Fruit fly (Drosophila melanogaster): Measurements from ENCODE around the gene nan.

Gene nan

DNA sequence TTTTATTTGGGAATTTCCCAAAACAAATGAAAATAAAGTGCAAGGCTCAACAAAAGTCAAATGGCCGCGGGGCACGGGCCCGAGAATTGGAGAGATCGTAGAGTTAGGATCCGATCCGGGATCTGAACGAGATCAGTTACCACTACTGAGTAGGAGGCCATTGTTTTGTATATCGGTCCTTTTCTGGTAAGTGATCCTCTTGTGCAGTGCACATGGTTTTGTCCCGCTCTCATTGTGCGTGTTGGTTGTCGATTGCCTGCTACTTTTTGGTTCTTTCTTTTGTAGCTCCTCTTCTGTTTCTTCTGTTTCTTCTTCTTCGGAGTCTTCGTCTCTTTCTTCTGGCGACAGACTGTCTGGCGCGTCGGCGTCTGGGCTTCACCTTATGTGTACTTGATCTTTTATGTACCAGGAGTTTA, 39.3 kb downstream of the nan start:
- TF ChIP-seq CG17806 (tag; optimal IDR thresholded peaks at IDR 0.05) (no peak), CG34367 (tag; optimal IDR thresholded peaks at IDR 0.05) (no peak), Pif1A (GFP tag; optimal IDR thresholded peaks at IDR 0.05) (no peak), CG13204 (GFP tag; optimal IDR thresholded peaks at IDR 0.05) (no peak), rn (GFP tag; IDR thresholded peaks at IDR 0.05) (no peak), CG4496 (GFP tag; IDR thresholded peaks at IDR 0.05) (no peak), fd96Ca (GFP tag; IDR thresholded peaks at IDR 0.05) (no peak)

DNA sequence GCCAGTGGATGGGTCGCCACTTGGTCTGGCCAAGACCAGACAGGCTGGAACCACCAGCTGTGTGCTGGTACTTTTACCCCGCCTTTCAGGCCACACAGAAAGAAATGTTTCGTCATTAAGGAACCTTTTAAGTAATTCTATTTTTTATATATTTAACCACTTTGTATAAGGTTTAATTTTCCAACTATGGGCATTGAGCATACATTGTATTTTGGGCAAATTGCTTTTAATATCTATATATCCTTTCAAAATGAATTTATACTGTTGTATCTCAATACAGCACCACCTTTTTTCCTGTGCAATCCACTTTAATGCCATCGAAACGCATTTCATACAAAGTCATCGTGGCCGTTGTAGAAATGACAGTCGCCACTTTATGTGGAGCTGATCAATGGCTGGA, 43.1 kb downstream of the nan start:
- no peak for TF ChIP-seq EcR (GFP tag; optimal IDR thresholded peaks at IDR 0.05)
- TF ChIP-seq Pif1A (GFP tag; optimal IDR thresholded peaks at IDR 0.05) = peak; percentile 51
- TF ChIP-seq gl (tag; optimal IDR thresholded peaks at IDR 0.05) = no peak
- TF ChIP-seq CG9948 (tag; optimal IDR thresholded peaks at IDR 0.05) = peak; percentile 62
- no peak for TF ChIP-seq Ets98B (GFP tag; IDR thresholded peaks at IDR 0.05)
- peak; percentile 73 for TF ChIP-seq CG8159 (tag; optimal IDR thresholded peaks at IDR 0.05)
- TF ChIP-seq CG15710 (tag; optimal IDR thresholded peaks at IDR 0.05) = peak; percentile 53
- TF ChIP-seq rn (GFP tag; IDR thresholded peaks at IDR 0.05) = no peak
- TF ChIP-seq CG4496 (GFP tag; IDR thresholded peaks at IDR 0.05) = no peak
- TF ChIP-seq CG12605 (GFP tag; IDR thresholded peaks at IDR 0.05) = no peak
- TF ChIP-seq CG8301 (tag; optimal IDR thresholded peaks at IDR 0.05) = peak; percentile 66
- peak; percentile 68 for TF ChIP-seq CG17806 (tag; optimal IDR thresholded peaks at IDR 0.05)
- no peak for TF ChIP-seq CG13204 (GFP tag; optimal IDR thresholded peaks at IDR 0.05)
- no peak for TF ChIP-seq Snoo (tag; optimal IDR thresholded peaks at IDR 0.05)
- TF ChIP-seq D1 (tag; optimal IDR thresholded peaks at IDR 0.05) = peak; percentile 15
- 0 out of 3 replicates have a peak, but pooled peaks have one; percentile 20 for TF ChIP-seq fd96Ca (GFP tag; IDR thresholded peaks at IDR 0.05)
- peak; percentile 20 for TF ChIP-seq Pif1B (GFP tag; optimal IDR thresholded peaks at IDR 0.05)
- peak; percentile 77 for TF ChIP-seq CG14655 (GFP tag; optimal IDR thresholded peaks at IDR 0.05)
- TF ChIP-seq CG32121 (GFP tag; IDR thresholded peaks at IDR 0.05) = no peak
- peak; percentile 24 for TF ChIP-seq CG34367 (tag; optimal IDR thresholded peaks at IDR 0.05)

DNA sequence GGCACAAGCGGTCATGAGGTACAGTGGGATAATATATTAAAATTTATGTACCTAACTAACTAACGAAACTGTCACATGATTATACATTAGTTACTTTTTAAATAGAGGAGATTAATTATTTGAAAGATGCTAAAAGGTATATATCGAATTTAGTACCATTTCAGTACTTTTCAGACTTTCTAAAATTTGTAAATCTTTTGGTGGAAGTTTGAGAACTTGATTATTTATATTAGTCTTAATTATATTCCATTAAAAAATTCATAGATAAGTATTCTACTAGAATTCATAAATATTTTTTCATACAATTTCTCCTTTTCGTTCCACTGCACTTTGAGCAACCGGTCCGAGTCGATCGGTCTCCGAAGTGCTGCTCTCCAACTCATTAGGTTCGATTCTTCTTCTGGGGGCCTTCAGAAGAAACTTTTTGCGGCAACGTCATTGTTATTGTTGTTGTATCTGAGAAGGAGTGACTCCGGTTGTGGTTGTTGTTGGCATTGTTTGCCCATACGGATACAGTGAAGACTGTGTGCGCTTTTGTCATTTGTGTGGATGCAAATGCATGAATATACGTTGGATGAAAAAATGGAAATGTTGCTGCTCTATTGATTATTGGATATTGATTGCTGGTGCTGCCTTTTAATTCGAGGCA, 43.7 kb downstream of the nan start:
- no peak for TF ChIP-seq Ets98B (GFP tag; IDR thresholded peaks at IDR 0.05)
- TF ChIP-seq D1 (tag; optimal IDR thresholded peaks at IDR 0.05) = peak; percentile 42
- peak; percentile 3 for TF ChIP-seq gl (tag; optimal IDR thresholded peaks at IDR 0.05)
- TF ChIP-seq CG32121 (GFP tag; IDR thresholded peaks at IDR 0.05) = no peak
- peak; percentile 50 for TF ChIP-seq CG15710 (tag; optimal IDR thresholded peaks at IDR 0.05)
- TF ChIP-seq CG13204 (GFP tag; optimal IDR thresholded peaks at IDR 0.05) = no peak
- TF ChIP-seq CG34367 (tag; optimal IDR thresholded peaks at IDR 0.05) = no peak
- peak; percentile 69 for TF ChIP-seq CG17806 (tag; optimal IDR thresholded peaks at IDR 0.05)
- no peak for TF ChIP-seq CG4496 (GFP tag; IDR thresholded peaks at IDR 0.05)
- no peak for TF ChIP-seq Pif1A (GFP tag; optimal IDR thresholded peaks at IDR 0.05)
- peak; percentile 65 for TF ChIP-seq CG8301 (tag; optimal IDR thresholded peaks at IDR 0.05)
- no peak for TF ChIP-seq CG10348 (GFP tag; IDR thresholded peaks at IDR 0.05)
- TF ChIP-seq CG8159 (tag; optimal IDR thresholded peaks at IDR 0.05) = peak; percentile 88
- TF ChIP-seq fd96Ca (GFP tag; IDR thresholded peaks at IDR 0.05) = no peak
- TF ChIP-seq Snoo (tag; optimal IDR thresholded peaks at IDR 0.05) = peak; percentile 13
- TF ChIP-seq CG9948 (tag; optimal IDR thresholded peaks at IDR 0.05) = peak; percentile 80
- no peak for TF ChIP-seq EcR (GFP tag; optimal IDR thresholded peaks at IDR 0.05)
- no peak for TF ChIP-seq CG12605 (GFP tag; IDR thresholded peaks at IDR 0.05)
- peak; percentile 79 for TF ChIP-seq CG14655 (GFP tag; optimal IDR thresholded peaks at IDR 0.05)
- no peak for TF ChIP-seq rn (GFP tag; IDR thresholded peaks at IDR 0.05)
- no peak for TF ChIP-seq Pif1B (GFP tag; optimal IDR thresholded peaks at IDR 0.05)
